Worm (Caenorhabditis elegans) whole organism, late embryonic: Measurements from ENCODE around the gene phf-30.

Experiments used
- dmd-4 ChIP-seq: sonication (generic microtip); optimal IDR thresholded peaks from 2 replicates; lab custom pipeline; 2016; ENCODE audit warnings: borderline replicate concordance, missing genetic modification characterization, missing compliant biosample characterization
- hlh-6 ChIP-seq: sonication (generic microtip); optimal IDR thresholded peaks from 2 replicates; lab custom pipeline; 2016; ENCODE audit warnings: missing genotype, missing genetic modification characterization, missing compliant biosample characterization
- hlh-8 ChIP-seq: sonication (generic microtip); optimal IDR thresholded peaks from 2 replicates; lab custom pipeline; 2016; ENCODE audit warnings: missing genotype, missing genetic modification characterization, missing compliant biosample characterization

- TF ChIP-seq hlh-8 (tag; lab: Kevin White, UChicago) (no peak), hlh-6 (tag; lab: Kevin White, UChicago) (no peak), dmd-4 (no peak)
These were observed 38.5 kb downstream of the phf-30 start, which contains the start of gene ZK994.6 for ce11 chrV:8507324-8507723.
